Fruit fly (Drosophila melanogaster) whole organism, embryonic: ENCODE data around the gene Pph13.

Source experiments
- CG10147 ChIP-seq: fragments of 200-800 bp; sonication (Bioruptor generic); optimal IDR thresholded peaks from 2 replicates; lab custom pipeline; 2019; ENCODE audit warnings: missing biosample characterization, mild to moderate bottlenecking, missing genetic modification characterization, moderate library complexity
- CG10274 ChIP-seq: fragments of 200-800 bp; sonication (Bioruptor generic); optimal IDR thresholded peaks from 3 replicates; lab custom pipeline; 2017; ENCODE audit warnings: missing biosample characterization, mild to moderate bottlenecking, missing genetic modification characterization
- CG10462 ChIP-seq: fragments of 200-800 bp; sonication (Bioruptor generic); optimal IDR thresholded peaks from 2 replicates; lab custom pipeline; 2016; ENCODE audit warnings: missing biosample characterization, missing genetic modification characterization
- CG11093 ChIP-seq: fragments of 200-800 bp; sonication (Bioruptor generic); IDR thresholded peaks from 3 replicates; pipeline ENCODE4 v1.3.6; 2022; ENCODE audit warnings: missing biosample characterization, missing genetic modification characterization
- CG11695 ChIP-seq: fragments of 200-800 bp; sonication (Bioruptor generic); IDR thresholded peaks from 3 replicates; pipeline ENCODE4 v1.3.6; 2022; ENCODE audit warnings: missing biosample characterization, missing genetic modification characterization
- CG12391 ChIP-seq: fragments of 200-800 bp; sonication (Bioruptor generic); optimal IDR thresholded peaks from 3 replicates; lab custom pipeline; 2018; ENCODE audit warnings: missing biosample characterization, mild to moderate bottlenecking, missing genetic modification characterization, moderate library complexity
- CG13296 ChIP-seq: fragments of 200-800 bp; sonication (Bioruptor generic); optimal IDR thresholded peaks from 3 replicates; lab custom pipeline; 2018; ENCODE audit warnings: missing biosample characterization, mild to moderate bottlenecking, missing genetic modification characterization
- CG15601 ChIP-seq: fragments of 200-800 bp; sonication (Bioruptor generic); optimal IDR thresholded peaks from 3 replicates; lab custom pipeline; 2019; ENCODE audit warnings: missing biosample characterization, mild to moderate bottlenecking, missing genetic modification characterization, moderate library complexity
- CG17802 ChIP-seq: fragments of 200-800 bp; sonication (Bioruptor generic); optimal IDR thresholded peaks from 2 replicates; lab custom pipeline; 2018; ENCODE audit warnings: missing biosample characterization, mild to moderate bottlenecking, missing genetic modification characterization, moderate library complexity
- CG2202 ChIP-seq: fragments of 200-800 bp; sonication (Bioruptor generic); optimal IDR thresholded peaks from 2 replicates; lab custom pipeline; 2018; ENCODE audit warnings: missing biosample characterization, mild to moderate bottlenecking, missing genetic modification characterization
- CG3065 ChIP-seq: fragments of 200-800 bp; sonication (Bioruptor generic); optimal IDR thresholded peaks from 2 replicates; lab custom pipeline; 2016; ENCODE audit warnings: missing biosample characterization, missing genetic modification characterization
- CG3847 ChIP-seq: fragments of 200-800 bp; sonication (Bioruptor generic); IDR thresholded peaks from 2 replicates; pipeline ENCODE4 v1.3.6; 2022; ENCODE audit warnings: missing biosample characterization, missing genetic modification characterization
- CG4404 ChIP-seq: fragments of 200-800 bp; sonication (Bioruptor generic); IDR thresholded peaks from 2 replicates; pipeline ENCODE4 v1.3.6; 2022; ENCODE audit warnings: missing biosample characterization, missing genetic modification characterization
- CG4730 ChIP-seq: fragments of 200-800 bp; sonication (Bioruptor generic); IDR thresholded peaks from 2 replicates; pipeline ENCODE4 v1.3.6; 2022; ENCODE audit warnings: missing biosample characterization, missing genetic modification characterization
- CG5953 ChIP-seq: fragments of 200-800 bp; sonication (Bioruptor generic); IDR thresholded peaks from 2 replicates; pipeline ENCODE4 v1.3.6; 2022; ENCODE audit warnings: missing biosample characterization, missing genetic modification characterization
- CG6272 ChIP-seq: fragments of 200-800 bp; sonication (Bioruptor generic); IDR thresholded peaks from 2 replicates; pipeline ENCODE4 v1.3.6; 2022; ENCODE audit warnings: missing biosample characterization, missing genetic modification characterization
- CG8281 ChIP-seq: fragments of 200-800 bp; sonication (Bioruptor generic); optimal IDR thresholded peaks from 2 replicates; lab custom pipeline; 2018; ENCODE audit warnings: missing biosample characterization, mild to moderate bottlenecking, missing genetic modification characterization, moderate library complexity
- CG9817 ChIP-seq: fragments of 200-800 bp; sonication (Bioruptor generic); optimal IDR thresholded peaks from 2 replicates; lab custom pipeline; 2018; ENCODE audit warnings: missing biosample characterization, mild to moderate bottlenecking, missing genetic modification characterization, moderate library complexity
- CHES-1-like ChIP-seq: fragments of 200-800 bp; sonication (Bioruptor generic); optimal IDR thresholded peaks from 2 replicates; lab custom pipeline; 2016; ENCODE audit warnings: missing biosample characterization, missing genetic modification characterization
- D19A ChIP-seq: fragments of 200-800 bp; optimal IDR thresholded peaks from 3 replicates; lab custom pipeline; 2019; ENCODE audit warnings: missing biosample characterization, mild to moderate bottlenecking, missing genetic modification characterization, moderate library complexity
- Dll ChIP-seq: fragments of 200-800 bp; sonication (Bioruptor generic); IDR thresholded peaks from 4 replicates; pipeline ENCODE4 v1.3.6; 2022; ENCODE audit warnings: missing biosample characterization, missing genetic modification characterization; ENCODE audit not compliant: partially characterized antibody
- Elba2 ChIP-seq: fragments of 200-800 bp; sonication (Bioruptor generic); optimal IDR thresholded peaks from 3 replicates; lab custom pipeline; 2016; ENCODE audit warnings: missing biosample characterization, missing genetic modification characterization
- Fer1 ChIP-seq: fragments of 200-800 bp; sonication (Bioruptor generic); optimal IDR thresholded peaks from 2 replicates; lab custom pipeline; 2017; ENCODE audit warnings: missing biosample characterization, mild to moderate bottlenecking, missing genetic modification characterization
- H2.0 ChIP-seq: fragments of 200-800 bp; sonication (Bioruptor generic); IDR thresholded peaks from 2 replicates; pipeline ENCODE4 v1.3.6; 2022; ENCODE audit warnings: missing biosample characterization, missing genetic modification characterization
- HmgD ChIP-seq: fragments of 200-800 bp; sonication (Bioruptor generic); optimal IDR thresholded peaks from 3 replicates; lab custom pipeline; 2016; ENCODE audit warnings: missing biosample characterization, missing genetic modification characterization
- MTF-1 ChIP-seq: fragments of 200-800 bp; sonication (Bioruptor generic); optimal IDR thresholded peaks from 2 replicates; lab custom pipeline; 2018; ENCODE audit warnings: missing biosample characterization, mild to moderate bottlenecking, missing genetic modification characterization, borderline replicate concordance
- Mrtf ChIP-seq: fragments of 200-800 bp; sonication (Bioruptor generic); IDR thresholded peaks from 3 replicates; pipeline ENCODE4 v1.3.6; 2022; ENCODE audit warnings: missing biosample characterization, missing genetic modification characterization
- Ravus ChIP-seq: fragments of 200-800 bp; sonication (Bioruptor generic); IDR thresholded peaks from 2 replicates; pipeline ENCODE4 v1.3.6; 2022; ENCODE audit warnings: missing biosample characterization, missing genetic modification characterization
- Taf1 ChIP-seq: fragments of 200-800 bp; sonication (Bioruptor generic); IDR thresholded peaks from 2 replicates; pipeline ENCODE4 v1.3.6; 2022; ENCODE audit warnings: missing biosample characterization, missing genetic modification characterization
- aop ChIP-seq: fragments of 200-800 bp; sonication (Bioruptor generic); IDR thresholded peaks from 2 replicates; pipeline ENCODE4 v1.3.6; 2022; ENCODE audit warnings: missing biosample characterization, missing genetic modification characterization
- ase ChIP-seq: fragments of 200-800 bp; sonication (Bioruptor generic); IDR thresholded peaks from 3 replicates; pipeline ENCODE4 v1.3.6; 2022; ENCODE audit warnings: missing biosample characterization, missing genetic modification characterization
- ato ChIP-seq: fragments of 200-800 bp; sonication (Bioruptor generic); IDR thresholded peaks from 2 replicates; pipeline ENCODE4 v1.3.6; 2022; ENCODE audit warnings: missing biosample characterization, missing genetic modification characterization; ENCODE audit not compliant: partially characterized antibody
- br ChIP-seq: fragments of >200 bp; optimal IDR thresholded peaks from 2 replicates; lab custom pipeline; 2017
- chinmo ChIP-seq: fragments of 200-800 bp; sonication (Bioruptor generic); IDR thresholded peaks from 4 replicates; pipeline ENCODE4 v1.3.6; 2022; ENCODE audit warnings: missing biosample characterization, missing genetic modification characterization; ENCODE audit not compliant: partially characterized antibody
- chn ChIP-seq: fragments of 200-800 bp; sonication (Bioruptor generic); optimal IDR thresholded peaks from 2 replicates; lab custom pipeline; 2016; ENCODE audit warnings: missing biosample characterization, missing genetic modification characterization
- dati ChIP-seq: fragments of 200-800 bp; sonication (Bioruptor generic); IDR thresholded peaks from 2 replicates; pipeline ENCODE4 v1.3.6; 2022; ENCODE audit warnings: missing biosample characterization, missing genetic modification characterization
- dm ChIP-seq: fragments of 200-800 bp; sonication (Bioruptor generic); optimal IDR thresholded peaks from 3 replicates; lab custom pipeline; 2016; ENCODE audit warnings: missing biosample characterization, missing genetic modification characterization
- eyg ChIP-seq: fragments of 200-800 bp; sonication (Bioruptor generic); optimal IDR thresholded peaks from 3 replicates; lab custom pipeline; 2016; ENCODE audit warnings: missing biosample characterization, missing genetic modification characterization
- ham ChIP-seq: fragments of 200-800 bp; sonication (Bioruptor generic); IDR thresholded peaks from 2 replicates; pipeline ENCODE4 v1.3.6; 2022; ENCODE audit warnings: missing biosample characterization, missing genetic modification characterization
- hbn ChIP-seq: fragments of 200-800 bp; sonication (Bioruptor generic); IDR thresholded peaks from 2 replicates; pipeline ENCODE4 v1.3.6; 2022; ENCODE audit warnings: missing biosample characterization, missing genetic modification characterization; ENCODE audit not compliant: partially characterized antibody
- her ChIP-seq: fragments of 200-800 bp; sonication (Bioruptor generic); optimal IDR thresholded peaks from 2 replicates; lab custom pipeline; 2016; ENCODE audit warnings: missing biosample characterization, missing genetic modification characterization
- jigr1 ChIP-seq: fragments of 200-800 bp; sonication (Bioruptor generic); IDR thresholded peaks from 3 replicates; pipeline ENCODE4 v1.3.6; 2022; ENCODE audit warnings: missing biosample characterization, missing genetic modification characterization
- p53 ChIP-seq: fragments of 200-800 bp; sonication (Bioruptor generic); optimal IDR thresholded peaks from 2 replicates; lab custom pipeline; 2016; ENCODE audit warnings: missing biosample characterization, missing genetic modification characterization
- pb ChIP-seq: fragments of 200-800 bp; sonication (Bioruptor generic); optimal IDR thresholded peaks from 3 replicates; lab custom pipeline; 2016; ENCODE audit warnings: missing biosample characterization, missing genetic modification characterization
- sc ChIP-seq, 3 experiments: fragments of >200 bp in 2 of 3; fragments of 200-800 bp in 1 of 3; sonication (Bioruptor generic) in 1 of 3; optimal IDR thresholded peaks; 2 replicates in 2 of 3; 3 replicates in 1 of 3; lab custom pipeline; 2017; ENCODE audit warnings: mild to moderate bottlenecking in 1 of 3, missing biosample characterization in 1 of 3, missing genetic modification characterization in 1 of 3, missing genetic modification reagents in 1 of 3
- sd ChIP-seq: fragments of 200-800 bp; sonication (Bioruptor generic); optimal IDR thresholded peaks from 3 replicates; lab custom pipeline; 2018; ENCODE audit warnings: missing biosample characterization, mild to moderate bottlenecking, missing genetic modification characterization, moderate library complexity
- sob ChIP-seq: fragments of 200-800 bp; sonication (Bioruptor generic); IDR thresholded peaks from 2 replicates; pipeline ENCODE4 v1.3.6; 2022; ENCODE audit warnings: missing biosample characterization, missing genetic modification characterization
- trh ChIP-seq: fragments of 200-800 bp; sonication (Bioruptor generic); optimal IDR thresholded peaks from 2 replicates; lab custom pipeline; 2016; ENCODE audit warnings: missing biosample characterization, missing genetic modification characterization
- ttk ChIP-seq: fragments of 200-800 bp; sonication (Bioruptor generic); IDR thresholded peaks from 2 replicates; pipeline ENCODE4 v2.1.2; 2022; ENCODE audit warnings: missing biosample characterization, missing genetic modification characterization
- twi ChIP-seq: fragments of 200-800 bp; optimal IDR thresholded peaks from 2 replicates; lab custom pipeline; 2019; ENCODE audit warnings: missing biosample characterization, mild to moderate bottlenecking, missing genetic modification characterization, moderate library complexity
- usp ChIP-seq: fragments of >200 bp; optimal IDR thresholded peaks from 2 replicates; lab custom pipeline; 2017; ENCODE audit warnings: missing biosample characterization, missing genetic modification characterization
- yki ChIP-seq: fragments of >200 bp; optimal IDR thresholded peaks from 3 replicates; lab custom pipeline; 2018

Gene Pph13

DNA sequence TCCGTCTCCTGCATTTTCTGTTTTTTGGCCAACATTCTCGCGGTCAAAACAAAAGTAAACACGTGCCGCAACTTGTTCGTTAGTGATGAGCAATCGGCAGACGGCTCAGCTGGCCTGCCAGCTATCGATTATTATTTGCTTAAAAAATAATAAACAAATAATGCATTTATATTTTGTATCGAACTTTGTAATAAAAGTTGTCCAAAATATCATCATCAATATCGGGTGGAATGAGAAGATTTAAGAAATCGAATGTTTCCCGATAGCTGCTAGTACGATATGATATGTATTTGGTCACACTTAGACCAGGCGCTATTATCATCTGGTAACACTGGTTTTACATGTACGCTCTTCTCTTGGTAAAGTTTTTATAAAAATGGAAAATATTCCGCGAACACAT, 9.3 kb upstream of the Pph13 start, which contains the start of the genes Nle and Sf3b1 (continued):
- TF ChIP-seq chinmo (0 out of 4 replicates have a peak, but pooled peaks have one; percentile 60), ase (GFP tag; lab: Robert Waterston, UW) (no peak), chn (GFP tag; lab: Kevin White, UChicago) (peak; percentile 47), CG10147 (GFP tag; lab: Kevin White, UChicago) (no peak), CG3847 (GFP tag; lab: Robert Waterston, UW) (peak; percentile 78), pb (GFP tag; lab: Kevin White, UChicago) (no peak), yki (no peak), CG8281 (tag; lab: Kevin White, UChicago) (no peak), CG17802 (no peak), sob (GFP tag; lab: Robert Waterston, UW) (0 out of 2 replicates have a peak, but pooled peaks have one; percentile 20), CG5953 (GFP tag; lab: Robert Waterston, UW) (no peak), MTF-1 (GFP tag; lab: Kevin White, UChicago) (no peak), br (lab: Kevin White, UChicago) (no peak), Taf1 (GFP tag; lab: Robert Waterston, UW) (no peak), dati (no peak), dm (GFP tag; lab: Kevin White, UChicago) (peak; percentile 89), CG4404 (no peak; the same call in 1 of the 2 replicates), ato (peak; percentile 70), Ravus (GFP tag; lab: Robert Waterston, UW) (no peak), trh (GFP tag; lab: Kevin White, UChicago) (no peak), CG2202 (tag; lab: Kevin White, UChicago) (peak; percentile 8), CG11695 (GFP tag; lab: Robert Waterston, UW) (no peak), H2.0 (GFP tag; lab: Robert Waterston, UW) (no peak), Mrtf (GFP tag; lab: Robert Waterston, UW) (no peak), CG3065 (no peak)

DNA sequence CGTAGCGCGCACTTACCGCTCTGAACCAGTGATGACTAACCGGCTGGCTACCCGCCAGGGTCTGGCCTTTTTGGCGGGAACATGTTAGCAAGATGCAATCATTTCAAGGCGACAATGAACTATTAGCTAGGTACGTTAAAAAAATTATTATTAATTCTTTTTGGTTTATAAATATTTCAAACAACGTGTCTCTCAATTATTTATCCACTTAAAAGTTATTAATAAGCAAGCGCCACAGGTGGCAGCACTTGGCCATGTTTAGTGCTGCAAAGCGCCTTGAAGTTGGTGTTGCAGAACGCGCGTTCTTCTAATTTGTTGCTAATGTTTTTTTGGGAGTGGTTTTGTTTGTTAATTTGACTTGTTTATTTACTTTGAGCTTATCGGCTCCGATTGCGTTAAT, 3.1 kb upstream of the Pph13 start, which contains the start of the genes Ipk2 and cold:
Gene Ipk2, minus strand, starts transcription at position 39 of the 400 bp plus-strand sequence.
Gene cold, plus strand, starts transcription at position 66 of the 400 bp plus-strand sequence.
- TF ChIP-seq CG10462 (peak; percentile 34), D19A (tag; lab: Kevin White, UChicago) (no peak), CG6272 (GFP tag; lab: Robert Waterston, UW) (peak; percentile 81), H2.0 (GFP tag; lab: Robert Waterston, UW) (peak; percentile 59), twi (tag; lab: Kevin White, UChicago) (peak; percentile 67), HmgD (GFP tag; lab: Kevin White, UChicago) (peak; percentile 20), aop (GFP tag; lab: Robert Waterston, UW) (no peak), sd (no peak), CG10274 (GFP tag; lab: Kevin White, UChicago) (peak; percentile 60), p53 (peak; percentile 13), sc (optimal IDR thresholded peaks at IDR 0.05; lab: Kevin White, UChicago) (no peak), sc (GFP tag; optimal IDR thresholded peaks at IDR 0.05; lab: Kevin White, UChicago) (peak; percentile 42), Dll (GFP tag; lab: Robert Waterston, UW) (peak; percentile 56; the same call in 3 of the 4 replicates), CG11093 (peak; percentile 48; the same call in 1 of the 3 replicates), ttk (GFP tag; lab: Robert Waterston, UW) (peak; percentile 51; the same call in 1 of the 2 replicates), eyg (GFP tag; lab: Kevin White, UChicago) (peak; percentile 76), CHES-1-like (peak; percentile 84), br (lab: Kevin White, UChicago) (no peak), CG9817 (tag; lab: Kevin White, UChicago) (peak; percentile 85), usp (no peak), CG15601 (tag; lab: Kevin White, UChicago) (no peak), her (peak; percentile 36), ham (GFP tag; lab: Robert Waterston, UW) (no peak), CG12391 (tag; lab: Kevin White, UChicago) (peak; percentile 84), Elba2 (GFP tag; lab: Kevin White, UChicago) (peak; percentile 35), jigr1 (GFP tag; lab: Robert Waterston, UW) (peak; percentile 46; the same call in 1 of the 3 replicates), CG13296 (peak; percentile 79), Fer1 (GFP tag; lab: Kevin White, UChicago) (no peak), CG4730 (GFP tag; lab: Robert Waterston, UW) (peak; percentile 57), hbn (no peak)
